Fruit fly (Drosophila melanogaster): ENCODE data around the gene msd1.

Gene msd1

dm6 chr3L:1334571-1335427, 3.3 kb downstream of the msd1 start, which contains the start of the genes Hmbs and CG2211:
Hmbs (plus strand) TSS chr3L:1334889.
CG2211 (minus strand) TSS chr3L:1335359.
- TF ChIP-seq psq (optimal IDR thresholded peaks at IDR 0.05) = no peak

dm6 chr3L:1335428-1335764, 3.9 kb downstream of the msd1 start:
- TF ChIP-seq CG8478 (optimal IDR thresholded peaks at IDR 0.05) (no peak), EcR (GFP tag; optimal IDR thresholded peaks at IDR 0.05) (no peak), Dll (optimal IDR thresholded peaks at IDR 0.05) (no peak), psq (optimal IDR thresholded peaks at IDR 0.05) (no peak), usp (GFP tag; optimal IDR thresholded peaks at IDR 0.05) (no peak), pan (optimal IDR thresholded peaks at IDR 0.05) (no peak)

dm6 chr3L:1335989-1336961, 4.7 kb downstream of the msd1 start:
- TF ChIP-seq CG8478 (optimal IDR thresholded peaks at IDR 0.05) (no peak), EcR (GFP tag; optimal IDR thresholded peaks at IDR 0.05) (no peak), psq (optimal IDR thresholded peaks at IDR 0.05) (no peak), Dll (optimal IDR thresholded peaks at IDR 0.05) (no peak), usp (GFP tag; optimal IDR thresholded peaks at IDR 0.05) (no peak), pan (optimal IDR thresholded peaks at IDR 0.05) (no peak)

dm6 chr3L:1342133-1342580, 10.6 kb downstream of the msd1 start, which contains the start of gene indra:
indra (minus strand) TSS chr3L:1342403.
- no peak for TF ChIP-seq usp (GFP tag; optimal IDR thresholded peaks at IDR 0.05)

- TF ChIP-seq psq (optimal IDR thresholded peaks at IDR 0.05) (no peak), usp (GFP tag; optimal IDR thresholded peaks at IDR 0.05) (no peak)
These were observed 15.5 kb downstream of the msd1 start for dm6 chr3L:1346956-1347587.

- TF ChIP-seq pan (optimal IDR thresholded peaks at IDR 0.05) (no peak), CG8478 (optimal IDR thresholded peaks at IDR 0.05) (no peak), Dll (optimal IDR thresholded peaks at IDR 0.05) (no peak), usp (GFP tag; optimal IDR thresholded peaks at IDR 0.05) (no peak), EcR (GFP tag; optimal IDR thresholded peaks at IDR 0.05) (no peak)
These were observed 16.7 kb downstream of the msd1 start for dm6 chr3L:1348248-1348647.

- no peak for TF ChIP-seq Dll (optimal IDR thresholded peaks at IDR 0.05)
- no peak for TF ChIP-seq EcR (GFP tag; optimal IDR thresholded peaks at IDR 0.05)
- TF ChIP-seq pan (optimal IDR thresholded peaks at IDR 0.05) = no peak
- TF ChIP-seq CG8478 (optimal IDR thresholded peaks at IDR 0.05) = no peak
- no peak for TF ChIP-seq usp (GFP tag; optimal IDR thresholded peaks at IDR 0.05)
- no peak for TF ChIP-seq psq (optimal IDR thresholded peaks at IDR 0.05)
These were observed 17.4 kb downstream of the msd1 start for dm6 chr3L:1348935-1349334.

dm6 chr3L:1349397-1349796, 17.9 kb downstream of the msd1 start:
- TF ChIP-seq EcR (GFP tag; optimal IDR thresholded peaks at IDR 0.05) = no peak
- no peak for TF ChIP-seq CG8478 (optimal IDR thresholded peaks at IDR 0.05)
- no peak for TF ChIP-seq psq (optimal IDR thresholded peaks at IDR 0.05)
- no peak for TF ChIP-seq usp (GFP tag; optimal IDR thresholded peaks at IDR 0.05)
- TF ChIP-seq Dll (optimal IDR thresholded peaks at IDR 0.05) = no peak
- no peak for TF ChIP-seq pan (optimal IDR thresholded peaks at IDR 0.05)

- no peak for TF ChIP-seq CG8478 (optimal IDR thresholded peaks at IDR 0.05)
- TF ChIP-seq psq (optimal IDR thresholded peaks at IDR 0.05) = peak; percentile 29
These were observed 18.7 kb downstream of the msd1 start for dm6 chr3L:1349942-1350923.

- TF ChIP-seq usp (GFP tag; optimal IDR thresholded peaks at IDR 0.05) (no peak), EcR (GFP tag; optimal IDR thresholded peaks at IDR 0.05) (no peak), pan (optimal IDR thresholded peaks at IDR 0.05) (no peak), psq (optimal IDR thresholded peaks at IDR 0.05) (no peak), Dll (optimal IDR thresholded peaks at IDR 0.05) (no peak), CG8478 (optimal IDR thresholded peaks at IDR 0.05) (no peak)
These were observed 19.3 kb downstream of the msd1 start, which contains the start of gene CG9166 for dm6 chr3L:1350924-1351215. CG9166 (plus strand) TSS chr3L:1351116.

dm6 chr3L:1352065-1352464, 20.5 kb downstream of the msd1 start:
- TF ChIP-seq pan (optimal IDR thresholded peaks at IDR 0.05) (no peak), EcR (GFP tag; optimal IDR thresholded peaks at IDR 0.05) (no peak), Dll (optimal IDR thresholded peaks at IDR 0.05) (no peak), usp (GFP tag; optimal IDR thresholded peaks at IDR 0.05) (no peak), CG8478 (optimal IDR thresholded peaks at IDR 0.05) (no peak), psq (optimal IDR thresholded peaks at IDR 0.05) (no peak)

Data from whole organism.